Worm (Caenorhabditis elegans) whole organism, L2 larva: ENCODE measurements around the gene ufc-1.

ENCODE experiments used
- F13H6.1 ChIP-seq: sonication (generic microtip); optimal IDR thresholded peaks from 2 replicates; lab custom pipeline; 2016; ENCODE audit warnings: missing genetic modification characterization, missing compliant biosample characterization
- R02D3.7 ChIP-seq: fragments of 150-350 bp; optimal IDR thresholded peaks from 2 replicates; lab custom pipeline; 2014; ENCODE audit warnings: missing biosample characterization, missing genetic modification characterization
- Y55F3AM.14 ChIP-seq: fragments of 200-800 bp; sonication (Bioruptor generic); optimal IDR thresholded peaks from 2 replicates; lab custom pipeline; 2018; ENCODE audit warnings: mild to moderate bottlenecking, missing genetic modification characterization, missing compliant biosample characterization
- ZK546.5 ChIP-seq: sonication (generic microtip); optimal IDR thresholded peaks from 2 replicates; lab custom pipeline; 2017; ENCODE audit warnings: missing biosample characterization, missing genetic modification characterization
- alr-1 ChIP-seq: fragments of 150-350 bp; optimal IDR thresholded peaks from 2 replicates; lab custom pipeline; 2014; ENCODE audit warnings: missing biosample characterization, missing genetic modification characterization
- aly-2 ChIP-seq: fragments of 150-350 bp; optimal IDR thresholded peaks from 2 replicates; lab custom pipeline; 2014; ENCODE audit warnings: missing biosample characterization, missing genetic modification characterization
- ama-1 ChIP-seq: fragments of 150-350 bp; optimal IDR thresholded peaks from 2 replicates; lab custom pipeline; 2018; ENCODE audit warnings: inconsistent platforms
- blmp-1 ChIP-seq: sonication (generic microtip); optimal IDR thresholded peaks from 2 replicates; lab custom pipeline; 2017; ENCODE audit warnings: missing genetic modification characterization, mild to moderate bottlenecking, missing compliant biosample characterization, antibody characterized with exemption, moderate library complexity; ENCODE audit not compliant: insufficient read depth
- ceh-16 ChIP-seq: fragments of 150-350 bp; optimal IDR thresholded peaks from 2 replicates; lab custom pipeline; 2014; ENCODE audit warnings: missing biosample characterization, missing genetic modification characterization
- ceh-82 ChIP-seq: fragments of 150-350 bp; optimal IDR thresholded peaks from 2 replicates; lab custom pipeline; 2014; ENCODE audit warnings: missing biosample characterization, missing genetic modification characterization
- crh-2 ChIP-seq: sonication (generic microtip); optimal IDR thresholded peaks from 2 replicates; lab custom pipeline; 2017; ENCODE audit warnings: missing biosample characterization, missing genetic modification characterization
- elt-1 ChIP-seq: fragments of 150-350 bp; optimal IDR thresholded peaks from 2 replicates; lab custom pipeline; 2014; ENCODE audit warnings: missing biosample characterization, missing genetic modification characterization
- elt-3 ChIP-seq: sonication (generic microtip); optimal IDR thresholded peaks from 2 replicates; lab custom pipeline; 2017; ENCODE audit warnings: missing biosample characterization, missing genetic modification characterization
- fos-1 ChIP-seq: fragments of 150-350 bp; optimal IDR thresholded peaks from 2 replicates; lab custom pipeline; 2014; ENCODE audit warnings: missing biosample characterization, missing genetic modification characterization
- gmeb-1 ChIP-seq: fragments of 150-350 bp; optimal IDR thresholded peaks from 2 replicates; lab custom pipeline; 2014; ENCODE audit warnings: missing biosample characterization, missing genetic modification characterization
- mab-5 ChIP-seq: fragments of 150-350 bp; optimal IDR thresholded peaks from 2 replicates; lab custom pipeline; 2014; ENCODE audit warnings: missing biosample characterization, missing genetic modification characterization
- mbf-1 ChIP-seq: sonication (generic microtip); optimal IDR thresholded peaks from 2 replicates; lab custom pipeline; 2017; ENCODE audit warnings: missing biosample characterization, missing genetic modification characterization
- mdl-1 ChIP-seq, 2 experiments: fragments of 150-350 bp in 1 of 2; sonication (generic microtip) in 1 of 2; optimal IDR thresholded peaks; 2 replicates each; lab custom pipeline; 2017; ENCODE audit warnings: missing biosample characterization in 2 of 2, missing genetic modification characterization in 2 of 2
- nhr-10 ChIP-seq: sonication (generic microtip); optimal IDR thresholded peaks from 2 replicates; lab custom pipeline; 2017; ENCODE audit warnings: missing biosample characterization, missing genetic modification characterization
- nhr-11 ChIP-seq: fragments of 150-350 bp; optimal IDR thresholded peaks from 2 replicates; lab custom pipeline; 2014; ENCODE audit warnings: missing biosample characterization, missing genetic modification characterization
- nhr-129 ChIP-seq: fragments of 150-350 bp; optimal IDR thresholded peaks from 2 replicates; lab custom pipeline; 2014; ENCODE audit warnings: missing biosample characterization, missing genetic modification characterization
- nhr-21 ChIP-seq: fragments of 150-350 bp; optimal IDR thresholded peaks from 2 replicates; lab custom pipeline; 2014; ENCODE audit warnings: missing biosample characterization, missing genetic modification characterization
- nhr-23 ChIP-seq: fragments of 150-350 bp; optimal IDR thresholded peaks from 2 replicates; lab custom pipeline; 2014; ENCODE audit warnings: missing biosample characterization, missing genetic modification reagents, missing genetic modification characterization
- nhr-237 ChIP-seq: fragments of 150-350 bp; optimal IDR thresholded peaks from 2 replicates; lab custom pipeline; 2014; ENCODE audit warnings: missing biosample characterization, missing genetic modification characterization
- nhr-6 ChIP-seq: fragments of 150-350 bp; optimal IDR thresholded peaks from 2 replicates; lab custom pipeline; 2014; ENCODE audit warnings: missing biosample characterization, missing genetic modification characterization
- nhr-77 ChIP-seq: fragments of 150-350 bp; optimal IDR thresholded peaks from 2 replicates; lab custom pipeline; 2014; ENCODE audit warnings: missing biosample characterization, missing genetic modification characterization
- peb-1 ChIP-seq: fragments of 150-350 bp; optimal IDR thresholded peaks from 2 replicates; lab custom pipeline; 2014; ENCODE audit warnings: missing biosample characterization, missing genetic modification characterization
- skn-1 ChIP-seq: sonication (generic microtip); optimal IDR thresholded peaks from 2 replicates; lab custom pipeline; 2017; ENCODE audit warnings: missing biosample characterization, missing genetic modification characterization
- sma-3 ChIP-seq: sonication (generic microtip); optimal IDR thresholded peaks from 2 replicates; lab custom pipeline; 2016; ENCODE audit warnings: missing genetic modification reagents, missing genetic modification characterization, missing compliant biosample characterization
- unc-62 ChIP-seq: fragments of 150-350 bp; optimal IDR thresholded peaks from 2 replicates; lab custom pipeline; 2014; ENCODE audit warnings: missing biosample characterization, missing genetic modification reagents, missing genetic modification characterization
- zag-1 ChIP-seq: fragments of 150-350 bp; optimal IDR thresholded peaks from 2 replicates; lab custom pipeline; 2014; ENCODE audit warnings: missing biosample characterization, missing genetic modification characterization
- ztf-1 ChIP-seq: fragments of 200-800 bp; sonication (Bioruptor generic); conservative IDR thresholded peaks from 2 replicates; pipeline ENCODE4 v1.3.6; 2022; ENCODE audit warnings: missing genetic modification characterization, missing compliant biosample characterization
- ztf-11 ChIP-seq: sonication (generic microtip); optimal IDR thresholded peaks from 2 replicates; lab custom pipeline; 2017; ENCODE audit warnings: missing biosample characterization, missing genetic modification characterization

ufc-1 gene

DNA sequence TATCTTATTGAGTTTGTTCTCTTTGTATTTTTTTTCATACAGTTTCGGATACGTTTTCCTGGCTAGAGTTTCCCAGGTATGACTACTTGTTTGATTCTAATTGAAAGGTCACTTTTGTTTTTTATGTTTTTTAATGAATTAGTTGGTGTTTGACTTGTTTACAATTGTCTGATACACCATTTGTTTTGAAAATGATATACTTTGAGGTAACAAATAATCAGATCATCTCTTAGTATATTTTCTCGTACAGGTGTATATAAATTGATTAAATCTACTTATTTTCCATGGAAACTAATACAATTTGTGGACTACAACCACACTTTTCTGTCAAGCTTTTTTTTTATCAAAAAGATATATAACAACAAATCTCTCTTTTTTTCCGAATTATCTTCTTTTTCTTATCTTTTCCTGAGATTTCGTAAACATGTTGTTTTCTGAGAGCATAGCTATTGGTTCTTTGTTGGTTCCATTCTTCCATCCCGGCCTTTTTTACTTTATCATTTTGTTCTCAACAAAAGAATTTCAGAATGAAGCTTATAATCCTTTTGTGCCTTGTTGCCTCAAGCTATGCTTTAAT is 1.4 kb upstream of the ufc-1 start, which contains the start of gene ttr-5:
Gene ttr-5, plus strand, starts transcription at position 527 of the 577 bp plus-strand sequence.
- TF ChIP-seq ztf-11 (no peak), zag-1 (tag; lab: Kevin White, UChicago) (no peak), mbf-1 (no peak), unc-62 (no peak), nhr-23 (tag; lab: Kevin White, UChicago) (no peak), nhr-10 (tag; lab: Kevin White, UChicago) (no peak), ceh-16 (tag; lab: Kevin White, UChicago) (no peak), mdl-1 (tag; optimal IDR thresholded peaks at IDR 0.05; lab: Kevin White, UChicago) (no peak), blmp-1 (tag; lab: Kevin White, UChicago) (no peak), ZK546.5 (tag; lab: Kevin White, UChicago) (no peak), ama-1 (no peak), gmeb-1 (tag; lab: Kevin White, UChicago) (no peak), alr-1 (tag; lab: Kevin White, UChicago) (no peak), mab-5 (tag; lab: Kevin White, UChicago) (no peak), nhr-11 (no peak), R02D3.7 (tag; lab: Kevin White, UChicago) (no peak), skn-1 (tag; lab: Kevin White, UChicago) (no peak), aly-2 (tag; lab: Kevin White, UChicago) (no peak)

DNA sequence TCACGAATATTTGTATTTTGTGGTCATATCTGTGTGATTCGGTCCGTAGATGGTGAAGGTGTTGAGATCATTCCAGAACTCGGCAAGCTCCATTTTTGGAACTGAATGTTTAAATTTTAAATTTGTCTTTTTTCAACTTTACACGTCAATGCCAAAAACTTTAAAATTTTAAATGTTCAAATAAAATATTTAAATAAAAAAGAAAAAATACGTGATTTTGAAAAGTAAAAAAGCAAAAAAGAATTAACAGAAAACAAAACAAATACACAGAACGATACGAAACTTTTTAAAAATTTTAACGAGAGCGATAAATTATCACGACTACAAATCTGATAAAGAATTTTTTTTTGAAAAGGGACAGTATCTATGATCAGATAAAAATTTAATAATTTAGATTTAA is 2.9 kb downstream of the ufc-1 start, which contains the start of gene elo-4:
Gene elo-4, minus strand, starts transcription at position 101 of the 400 bp plus-strand sequence.
- no peak for TF ChIP-seq nhr-21 (tag; lab: Kevin White, UChicago)
- TF ChIP-seq elt-3 (tag; lab: Kevin White, UChicago), result no peak
- TF ChIP-seq nhr-129 (tag; lab: Kevin White, UChicago), result no peak
- no peak for TF ChIP-seq mbf-1
- TF ChIP-seq alr-1 (tag; lab: Kevin White, UChicago), result no peak
- TF ChIP-seq nhr-237, result no peak
- no peak for TF ChIP-seq peb-1
- no peak for TF ChIP-seq sma-3 (GFP tag; lab: Kevin White, UChicago)
- TF ChIP-seq ztf-11, result no peak
- TF ChIP-seq crh-2 (tag; lab: Kevin White, UChicago), result no peak
- TF ChIP-seq Y55F3AM.14 (GFP tag; lab: Kevin White, UChicago), result no peak

DNA sequence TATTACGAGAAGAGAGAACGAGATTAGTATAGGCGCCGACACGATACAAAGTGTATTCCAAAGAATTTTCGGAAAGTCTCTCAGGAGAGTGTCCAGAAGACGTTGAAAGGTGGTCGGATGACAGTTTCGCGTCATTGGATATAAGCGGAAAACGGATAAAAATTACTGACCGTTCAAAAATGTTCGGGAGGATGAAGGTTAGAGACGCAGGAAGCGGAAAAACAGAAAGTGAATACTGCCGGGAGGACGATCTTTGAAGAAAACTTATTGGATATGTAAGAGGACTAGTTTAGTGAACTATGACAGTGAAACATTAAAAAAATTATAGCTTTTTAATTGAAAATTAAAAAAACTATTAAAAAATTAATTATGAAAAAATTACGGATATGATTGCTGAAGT is 3.8 kb downstream of the ufc-1 start:
- TF ChIP-seq mab-5 (tag; lab: Kevin White, UChicago), result no peak

DNA sequence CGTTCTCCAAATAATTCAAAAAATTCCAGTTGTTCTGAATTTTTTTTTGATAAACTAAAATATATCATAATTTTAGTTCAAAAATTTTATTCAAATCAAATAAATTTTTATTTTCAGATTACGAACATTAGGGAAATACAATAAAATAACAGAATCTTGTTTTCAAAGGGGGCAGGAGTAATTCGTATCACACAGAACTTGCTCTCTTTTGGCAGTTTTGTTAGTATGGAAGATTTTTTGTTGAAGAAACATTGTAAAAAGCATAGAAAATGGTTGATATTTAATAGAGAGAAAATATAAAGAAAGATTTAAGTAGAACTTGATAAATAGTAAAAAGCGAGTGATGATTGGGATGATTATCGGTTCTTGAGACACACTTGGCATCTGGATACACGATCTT is 5.5 kb downstream of the ufc-1 start:
- no peak for TF ChIP-seq nhr-237
- no peak for TF ChIP-seq nhr-6 (tag; lab: Kevin White, UChicago)
- TF ChIP-seq ZK546.5 (tag; lab: Kevin White, UChicago), result no peak
- TF ChIP-seq mbf-1, result no peak
- TF ChIP-seq peb-1, result no peak
- no peak for TF ChIP-seq nhr-21 (tag; lab: Kevin White, UChicago)
- TF ChIP-seq elt-1, result no peak

DNA sequence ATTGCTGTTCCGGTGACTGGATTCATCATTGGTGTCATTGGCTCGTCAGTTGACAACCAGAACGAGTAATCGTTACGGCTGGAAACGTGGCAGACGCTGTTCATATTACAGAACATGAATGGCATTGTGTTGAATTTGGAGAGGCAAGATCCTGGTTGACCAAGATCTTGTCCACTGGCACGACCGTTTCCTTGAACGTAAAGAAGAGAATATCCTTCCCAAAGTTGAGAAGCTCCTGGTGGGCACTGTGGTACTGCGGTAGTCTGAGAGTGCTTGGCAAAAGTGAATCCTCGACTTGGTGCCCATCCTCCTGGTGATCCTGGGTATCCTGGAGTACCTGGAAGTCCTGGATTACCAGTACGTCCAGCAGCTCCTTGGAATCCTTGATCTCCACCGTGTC is 6.7 kb downstream of the ufc-1 start:
- TF ChIP-seq ztf-11, result no peak
- TF ChIP-seq gmeb-1 (tag; lab: Kevin White, UChicago), result no peak
- no peak for TF ChIP-seq nhr-129 (tag; lab: Kevin White, UChicago)
- no peak for TF ChIP-seq nhr-10 (tag; lab: Kevin White, UChicago)
- no peak for TF ChIP-seq fos-1 (tag; lab: Kevin White, UChicago)
- TF ChIP-seq F13H6.1 (tag; lab: Kevin White, UChicago), result no peak
- TF ChIP-seq ceh-16 (tag; lab: Kevin White, UChicago), result no peak
- no peak for TF ChIP-seq ztf-1 (GFP tag; lab: Robert Waterston, UW)
- no peak for TF ChIP-seq sma-3 (GFP tag; lab: Kevin White, UChicago)
- no peak for TF ChIP-seq mdl-1 (tag; optimal IDR thresholded peaks at IDR 0.05; lab: Kevin White, UChicago)
- TF ChIP-seq ceh-82 (tag; lab: Kevin White, UChicago), result no peak
- TF ChIP-seq, all 48 proteins: peak for 0

DNA sequence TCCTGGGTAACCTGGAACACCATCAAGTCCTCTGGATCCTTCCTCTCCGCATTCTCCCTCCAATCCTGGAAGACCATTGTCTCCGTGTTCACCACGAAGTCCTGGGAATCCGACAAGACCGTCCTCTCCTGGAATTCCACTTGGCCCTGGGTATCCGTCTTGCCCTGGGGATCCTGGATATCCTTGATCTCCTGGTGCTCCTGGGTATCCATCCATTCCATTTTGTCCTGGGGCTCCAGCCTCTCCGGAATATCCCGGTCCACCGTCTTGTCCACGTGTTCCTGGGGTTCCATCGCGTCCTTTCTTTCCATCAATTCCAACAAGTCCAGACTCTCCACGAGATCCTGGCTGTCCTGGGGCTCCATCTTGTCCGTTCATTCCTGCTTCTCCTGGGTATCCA is 8.7 kb downstream of the ufc-1 start:
- TF ChIP-seq ama-1 (no peak), nhr-77 (tag; lab: Kevin White, UChicago) (no peak), skn-1 (tag; lab: Kevin White, UChicago) (no peak)
